Fruit fly (Drosophila melanogaster): Measurements from ENCODE around the gene Acox3.

Acox3 gene

dm6 chr2L:6474878-6475582 is 26.8 kb upstream of the Acox3 start:
- TF ChIP-seq foxo (GFP tag; optimal IDR thresholded peaks at IDR 0.05) (no peak), sage (GFP tag; optimal IDR thresholded peaks at IDR 0.05) (no peak), br (GFP tag; optimal IDR thresholded peaks at IDR 0.05) (no peak), Abd-B (GFP tag; optimal IDR thresholded peaks at IDR 0.05) (no peak), ey (GFP tag; optimal IDR thresholded peaks at IDR 0.05) (no peak), lola (GFP tag; optimal IDR thresholded peaks at IDR 0.05) (no peak), CrebA (GFP tag; optimal IDR thresholded peaks at IDR 0.05; ENCODE audit: borderline replicate concordance) (no peak), Dfd (GFP tag; optimal IDR thresholded peaks at IDR 0.05) (no peak), Hr83 (GFP tag; optimal IDR thresholded peaks at IDR 0.05; ENCODE audit: poor library complexity, severe bottlenecking) (no peak), sv (GFP tag; optimal IDR thresholded peaks at IDR 0.05) (no peak), usp (GFP tag; optimal IDR thresholded peaks at IDR 0.05) (no peak), HLH106 (tag; optimal IDR thresholded peaks at IDR 0.05) (no peak), Vsx2 (GFP tag; optimal IDR thresholded peaks at IDR 0.05; ENCODE audit: partially characterized antibody) (no peak), CG32264 (GFP tag; optimal IDR thresholded peaks at IDR 0.05) (no peak), tai (GFP tag; optimal IDR thresholded peaks at IDR 0.05) (no peak), dl (GFP tag; optimal IDR thresholded peaks at IDR 0.05; ENCODE audit: insufficient read depth in 1 of 2, partially characterized antibody in 2 of 2) (no peak)

DNA sequence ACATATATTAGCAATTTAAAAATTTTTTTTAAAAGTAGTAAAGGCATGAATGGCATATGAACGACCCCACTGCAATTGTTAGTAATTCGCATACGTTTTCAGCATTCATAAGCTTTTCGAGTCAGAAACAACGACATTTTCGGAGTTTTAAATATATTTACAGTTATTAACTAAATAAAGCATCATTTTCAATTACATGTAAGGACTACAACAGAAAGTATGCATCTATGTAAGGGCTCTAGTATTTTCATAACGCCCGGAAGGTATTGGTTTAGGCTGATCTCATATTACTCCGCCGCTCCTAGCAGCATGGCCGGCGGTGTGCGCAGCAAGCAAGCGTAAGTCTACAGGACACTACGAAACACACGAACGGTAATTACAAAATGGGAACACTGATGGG is 26.1 kb upstream of the Acox3 start:
- TF ChIP-seq fru (GFP tag; optimal IDR thresholded peaks at IDR 0.05) (no peak), Dfd (GFP tag; optimal IDR thresholded peaks at IDR 0.05) (no peak), ey (GFP tag; optimal IDR thresholded peaks at IDR 0.05) (no peak), Abd-B (GFP tag; optimal IDR thresholded peaks at IDR 0.05) (no peak)

DNA sequence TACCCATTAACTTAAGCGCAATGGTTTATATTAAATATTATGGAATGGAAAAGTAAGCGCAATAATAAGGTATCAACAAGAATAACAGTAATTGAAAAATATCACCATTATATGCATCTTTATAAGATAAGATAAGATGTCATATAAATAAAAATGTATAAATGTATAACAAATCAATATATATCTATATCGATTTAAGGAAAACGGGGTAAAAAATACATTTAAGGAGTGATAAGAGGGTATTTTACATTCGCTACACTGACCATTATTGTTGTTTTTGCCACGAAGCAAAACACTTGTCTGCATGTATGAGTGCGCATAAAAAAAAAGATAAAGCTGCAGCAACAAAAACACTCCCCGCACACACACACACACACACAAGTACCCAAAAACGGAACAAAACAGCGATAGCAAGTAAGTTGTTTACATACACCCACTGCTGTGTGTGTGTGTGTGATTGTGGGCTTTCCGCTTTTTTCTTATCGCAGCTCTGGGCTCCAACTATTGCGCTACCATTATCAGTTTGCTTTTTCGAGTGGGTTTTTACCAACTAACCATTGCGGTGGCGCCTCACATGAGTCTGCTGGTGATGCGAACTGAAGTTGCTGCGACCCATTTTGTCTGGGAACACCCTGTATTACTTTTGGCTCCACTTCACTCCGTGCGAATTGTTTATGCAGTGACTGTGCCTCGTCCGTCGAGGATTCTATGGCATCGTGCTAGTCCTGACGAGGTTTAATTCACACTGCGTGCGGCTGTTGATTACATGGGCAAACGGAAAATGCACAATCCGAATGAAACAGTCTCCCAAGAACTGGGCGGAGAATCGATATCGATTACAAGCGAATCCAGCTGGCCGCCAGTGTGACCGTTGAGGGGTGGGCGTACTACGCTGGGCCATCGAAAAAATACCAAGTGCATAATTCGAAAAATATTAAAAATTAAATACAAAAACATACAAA is 25.2 kb upstream of the Acox3 start, which contains the start of gene mmy:
mmy (minus strand) TSS at position 829 of the 962 bp plus-strand sequence.
- TF ChIP-seq HLH106 (tag; optimal IDR thresholded peaks at IDR 0.05) (peak; percentile 53), Jra (GFP tag; optimal IDR thresholded peaks at IDR 0.05) (peak; percentile 33), rgr (GFP tag; optimal IDR thresholded peaks at IDR 0.05) (peak; percentile 66), woc (GFP tag; optimal IDR thresholded peaks at IDR 0.05) (peak; percentile 9), br (GFP tag; optimal IDR thresholded peaks at IDR 0.05) (peak; percentile 45), dl (GFP tag; optimal IDR thresholded peaks at IDR 0.05; ENCODE audit: insufficient read depth in 1 of 2, partially characterized antibody in 2 of 2) (peak; percentile 19 to 53), Hr78 (GFP tag; optimal IDR thresholded peaks at IDR 0.05) (no peak), sage (GFP tag; optimal IDR thresholded peaks at IDR 0.05) (peak; percentile 52), lola (GFP tag; optimal IDR thresholded peaks at IDR 0.05) (no peak), Dif (GFP tag; optimal IDR thresholded peaks at IDR 0.05; ENCODE audit: partially characterized antibody) (no peak), dsf (GFP tag; optimal IDR thresholded peaks at IDR 0.05; ENCODE audit: borderline replicate concordance) (no peak), psq (GFP tag; optimal IDR thresholded peaks at IDR 0.05) (peak; percentile 11), Mio (GFP tag; optimal IDR thresholded peaks at IDR 0.05) (no peak), h (GFP tag; optimal IDR thresholded peaks at IDR 0.05) (peak; percentile 38), Rel (GFP tag; optimal IDR thresholded peaks at IDR 0.05) (peak; percentile 35), Rel (tag; optimal IDR thresholded peaks at IDR 0.05) (peak; percentile 92), Vsx2 (GFP tag; optimal IDR thresholded peaks at IDR 0.05; ENCODE audit: partially characterized antibody) (no peak), OdsH (GFP tag; optimal IDR thresholded peaks at IDR 0.05) (peak; percentile 51), CG32264 (GFP tag; optimal IDR thresholded peaks at IDR 0.05) (no peak), CrebA (GFP tag; optimal IDR thresholded peaks at IDR 0.05; ENCODE audit: borderline replicate concordance) (no peak), CG9705 (GFP tag; optimal IDR thresholded peaks at IDR 0.05) (no peak), Hr83 (GFP tag; optimal IDR thresholded peaks at IDR 0.05; ENCODE audit: poor library complexity, severe bottlenecking) (peak; percentile 49), dmrt93B (GFP tag; optimal IDR thresholded peaks at IDR 0.05) (no peak), brk (GFP tag; optimal IDR thresholded peaks at IDR 0.05) (peak; percentile 24), GATAd (GFP tag; optimal IDR thresholded peaks at IDR 0.05) (no peak), pan (optimal IDR thresholded peaks at IDR 0.05) (peak; percentile 62), N (GFP tag; optimal IDR thresholded peaks at IDR 0.05) (peak; percentile 56), fru (GFP tag; optimal IDR thresholded peaks at IDR 0.05) (peak; percentile 64), Myc (optimal IDR thresholded peaks at IDR 0.05) (no peak), jim (GFP tag; optimal IDR thresholded peaks at IDR 0.05) (peak; percentile 77), ey (GFP tag; optimal IDR thresholded peaks at IDR 0.05) (peak; percentile 34), Hnf4 (GFP tag; optimal IDR thresholded peaks at IDR 0.05) (no peak), sv (GFP tag; optimal IDR thresholded peaks at IDR 0.05) (no peak), Sp1 (GFP tag; optimal IDR thresholded peaks at IDR 0.05) (peak; percentile 70), Dfd (GFP tag; optimal IDR thresholded peaks at IDR 0.05) (no peak), Abd-B (GFP tag; optimal IDR thresholded peaks at IDR 0.05) (no peak), tai (GFP tag; optimal IDR thresholded peaks at IDR 0.05) (no peak), foxo (GFP tag; optimal IDR thresholded peaks at IDR 0.05) (peak in 1 of 2 experiments; percentile 59), usp (GFP tag; optimal IDR thresholded peaks at IDR 0.05) (no peak)

Measured in whole organism, wandering third instar larva.